Fruit fly (Drosophila melanogaster): Measurements from ENCODE around the gene Cad88C.

DNA sequence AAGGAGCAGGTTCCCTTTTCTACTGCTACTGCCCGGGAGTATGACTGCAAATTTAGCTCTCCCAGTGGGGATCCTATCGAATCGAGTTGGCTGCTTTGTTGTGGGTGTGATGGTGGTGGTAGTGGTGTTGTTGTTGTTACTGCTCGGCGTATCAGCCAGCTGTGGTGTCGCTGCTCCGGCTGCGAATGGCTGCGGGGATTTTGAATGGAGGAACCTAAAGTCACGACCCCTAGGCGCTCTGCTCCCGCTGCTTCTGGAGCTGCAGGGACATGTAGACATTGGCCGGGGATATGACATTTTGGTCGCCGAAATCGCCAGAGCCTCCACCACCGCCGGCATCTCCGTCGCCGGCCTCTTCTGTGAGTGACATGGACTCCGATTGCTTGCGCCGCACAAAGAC lies 3.5 kb upstream of the Cad88C start:
- no peak for TF ChIP-seq pan (optimal IDR thresholded peaks at IDR 0.05)
- no peak for TF ChIP-seq psq (optimal IDR thresholded peaks at IDR 0.05)
- TF ChIP-seq EcR (GFP tag; optimal IDR thresholded peaks at IDR 0.05) = no peak
- TF ChIP-seq CG8478 (optimal IDR thresholded peaks at IDR 0.05) = no peak
